Worm (Caenorhabditis elegans) whole organism, late embryonic: ENCODE results near the gene C01G10.15.

Experiments used
- ceh-24 ChIP-seq: sonication (generic microtip); optimal IDR thresholded peaks from 2 replicates; lab custom pipeline; 2016; ENCODE audit warnings: mild to moderate bottlenecking, missing genetic modification characterization, missing compliant biosample characterization
- nhr-11 ChIP-seq: fragments of 150-350 bp; optimal IDR thresholded peaks from 2 replicates; lab custom pipeline; 2014; ENCODE audit warnings: missing biosample characterization, missing genetic modification characterization
- pqm-1 ChIP-seq: sonication (generic microtip); optimal IDR thresholded peaks from 2 replicates; lab custom pipeline; 2016; ENCODE audit warnings: missing genetic modification characterization, missing compliant biosample characterization
- ref-2 ChIP-seq: sonication (generic microtip); optimal IDR thresholded peaks from 2 replicates; lab custom pipeline; 2016; ENCODE audit warnings: missing genetic modification characterization, missing compliant biosample characterization
- zip-5 ChIP-seq: sonication (generic microtip); optimal IDR thresholded peaks from 2 replicates; lab custom pipeline; 2016; ENCODE audit warnings: missing genetic modification characterization, missing compliant biosample characterization

- no peak for TF ChIP-seq pqm-1
- no peak for TF ChIP-seq ceh-24
- TF ChIP-seq nhr-11 = no peak
- no peak for TF ChIP-seq ref-2 (tag; lab: Kevin White, UChicago)
- TF ChIP-seq zip-5 (tag; lab: Kevin White, UChicago) = no peak
Measured at ce11 chrV:15055873-15056272, 31.2 kb downstream of the C01G10.15 start, which contains the start of gene C25D7.16.
